Worm (Caenorhabditis elegans) whole organism, L4 larva: Measurements from ENCODE around the gene nas-10.

Experiments used
- D1046.2 ChIP-seq: fragments of 200-800 bp; sonication (Bioruptor generic); IDR thresholded peaks from 2 replicates; pipeline ENCODE4 v1.3.6; 2022; ENCODE audit warnings: missing genetic modification characterization, missing compliant biosample characterization
- F10B5.3 ChIP-seq: sonication (generic microtip); optimal IDR thresholded peaks from 2 replicates; lab custom pipeline; 2016; ENCODE audit warnings: mild to moderate bottlenecking, missing genetic modification characterization, missing compliant biosample characterization
- F44E2.7 ChIP-seq: fragments of 200-800 bp; sonication (Bioruptor generic); IDR thresholded peaks from 2 replicates; pipeline ENCODE4 v2.1.2; 2022; ENCODE audit warnings: missing genetic modification characterization, missing compliant biosample characterization
- R02D3.7 ChIP-seq: fragments of 150-350 bp; sonication (generic microtip); optimal IDR thresholded peaks from 3 replicates; lab custom pipeline; 2014; ENCODE audit warnings: missing biosample characterization, missing genetic modification characterization
- T20F7.1 ChIP-seq: fragments of 200-800 bp; sonication (Bioruptor generic); optimal IDR thresholded peaks from 2 replicates; lab custom pipeline; 2018; ENCODE audit warnings: mild to moderate bottlenecking, missing genetic modification characterization, missing compliant biosample characterization
- Y75B8A.6 ChIP-seq: fragments of 200-800 bp; sonication (Bioruptor generic); IDR thresholded peaks from 2 replicates; pipeline ENCODE4 v1.3.6; 2022; ENCODE audit warnings: missing genetic modification reagents, missing genetic modification characterization, missing compliant biosample characterization
- ZK337.2 ChIP-seq: fragments of 200-800 bp; sonication (Bioruptor generic); IDR thresholded peaks from 2 replicates; pipeline ENCODE4 v1.3.6; 2022; ENCODE audit warnings: missing genetic modification reagents, missing genetic modification characterization, missing compliant biosample characterization
- ZK546.5 ChIP-seq, 2 experiments: sonication (generic microtip); optimal IDR thresholded peaks; 2 replicates each; lab custom pipeline; 2017; ENCODE audit warnings: missing biosample characterization in 2 of 2, missing genetic modification characterization in 2 of 2
- aha-1 ChIP-seq: fragments of 150-350 bp; peaks from one replicate; lab custom pipeline; 2014; ENCODE audit warnings: missing biosample characterization, missing genetic modification characterization
- ama-1 ChIP-seq: fragments of 150-350 bp; optimal IDR thresholded peaks from 2 replicates; lab custom pipeline; 2014; ENCODE audit warnings: inconsistent platforms, mixed read lengths
- arid-1 ChIP-seq: fragments of 200-800 bp; sonication (Bioruptor generic); conservative IDR thresholded peaks from 2 replicates; pipeline ENCODE4 v1.3.6; 2022; ENCODE audit warnings: missing genetic modification reagents, missing genetic modification characterization, missing compliant biosample characterization
- ceh-20 ChIP-seq: fragments of 200-800 bp; sonication (Bioruptor generic); IDR thresholded peaks from 2 replicates; pipeline ENCODE4 v1.3.6; 2022; ENCODE audit warnings: missing genetic modification reagents, missing genetic modification characterization, missing compliant biosample characterization
- ctbp-1 ChIP-seq: fragments of 200-800 bp; sonication (Bioruptor generic); IDR thresholded peaks from 2 replicates; pipeline ENCODE4 v1.3.6; 2022; ENCODE audit warnings: missing genetic modification reagents, missing genetic modification characterization, missing compliant biosample characterization
- daf-12 ChIP-seq: fragments of 150-350 bp; optimal IDR thresholded peaks from 2 replicates; lab custom pipeline; 2014; ENCODE audit warnings: missing biosample characterization, missing genetic modification reagents, missing genetic modification characterization
- daf-19 ChIP-seq: fragments of 200-800 bp; sonication (Bioruptor generic); conservative IDR thresholded peaks from 2 replicates; pipeline ENCODE4 v1.3.6; 2022; ENCODE audit warnings: missing genetic modification characterization, missing compliant biosample characterization
- daf-8 ChIP-seq: fragments of 200-800 bp; sonication (Bioruptor generic); IDR thresholded peaks from 2 replicates; pipeline ENCODE4 v1.3.6; 2022; ENCODE audit warnings: missing genetic modification characterization, missing compliant biosample characterization
- dpl-1 ChIP-seq: fragments of 150-350 bp; optimal IDR thresholded peaks from 2 replicates; lab custom pipeline; 2014; ENCODE audit warnings: missing biosample characterization, missing genetic modification reagents, missing genetic modification characterization
- duxl-1 ChIP-seq: sonication (generic microtip); optimal IDR thresholded peaks from 2 replicates; lab custom pipeline; 2016; ENCODE audit warnings: mild to moderate bottlenecking, missing genetic modification characterization, moderate library complexity, missing compliant biosample characterization; ENCODE audit not compliant: poor library complexity
- dve-1 ChIP-seq: sonication (generic microtip); optimal IDR thresholded peaks from 2 replicates; lab custom pipeline; 2017; ENCODE audit warnings: antibody characterized with exemption, mild to moderate bottlenecking, missing genetic modification characterization, missing compliant biosample characterization; ENCODE audit not compliant: insufficient read depth
- egl-27 ChIP-seq: sonication (generic microtip); optimal IDR thresholded peaks from 3 replicates; lab custom pipeline; 2017; ENCODE audit warnings: missing biosample characterization, missing genetic modification reagents, missing genetic modification characterization
- hif-1 ChIP-seq, 2 experiments: sonication (generic microtip); optimal IDR thresholded peaks; 2 replicates each; lab custom pipeline; 2016 to 2017; ENCODE audit warnings: missing compliant biosample characterization in 2 of 2, missing genetic modification characterization in 2 of 2, missing genetic modification reagents in 2 of 2, missing genotype in 2 of 2, mild to moderate bottlenecking in 1 of 2
- hlh-30 ChIP-seq: sonication (generic microtip); optimal IDR thresholded peaks from 2 replicates; lab custom pipeline; 2017; ENCODE audit warnings: antibody characterized with exemption, mild to moderate bottlenecking, missing genetic modification characterization, missing compliant biosample characterization; ENCODE audit not compliant: insufficient read depth
- lin-15B ChIP-seq: fragments of 150-350 bp; sonication (generic microtip); optimal IDR thresholded peaks from 3 replicates; lab custom pipeline; 2014; ENCODE audit warnings: missing biosample characterization, missing genetic modification characterization
- lin-39 ChIP-seq: fragments of 150-350 bp; optimal IDR thresholded peaks from 2 replicates; lab custom pipeline; 2014; ENCODE audit warnings: missing biosample characterization, missing genetic modification reagents, missing genetic modification characterization
- lir-3 ChIP-seq: sonication (generic microtip); optimal IDR thresholded peaks from 2 replicates; lab custom pipeline; 2016; ENCODE audit warnings: mild to moderate bottlenecking, missing genetic modification characterization, missing compliant biosample characterization
- madf-9 ChIP-seq: fragments of 200-800 bp; sonication (Bioruptor generic); conservative IDR thresholded peaks from 2 replicates; pipeline ENCODE4 v1.3.6; 2022; ENCODE audit warnings: missing genetic modification reagents, missing genetic modification characterization, missing compliant biosample characterization
- mxl-3 ChIP-seq: fragments of 200-800 bp; sonication (Bioruptor generic); optimal IDR thresholded peaks from 2 replicates; lab custom pipeline; 2018; ENCODE audit warnings: mild to moderate bottlenecking, missing genetic modification characterization, missing compliant biosample characterization
- nhr-11 ChIP-seq: fragments of 150-350 bp; optimal IDR thresholded peaks from 2 replicates; lab custom pipeline; 2014; ENCODE audit warnings: missing biosample characterization, missing genetic modification characterization
- nhr-111 ChIP-seq: fragments of 200-800 bp; sonication (Bioruptor generic); optimal IDR thresholded peaks from 2 replicates; lab custom pipeline; 2018; ENCODE audit warnings: mild to moderate bottlenecking, missing genetic modification characterization, missing compliant biosample characterization
- nhr-237 ChIP-seq: sonication (generic microtip); optimal IDR thresholded peaks from 2 replicates; lab custom pipeline; 2017; ENCODE audit warnings: missing biosample characterization, missing genetic modification characterization
- nhr-28 ChIP-seq: fragments of 150-350 bp; optimal IDR thresholded peaks from 2 replicates; lab custom pipeline; 2014; ENCODE audit warnings: missing biosample characterization, missing genetic modification characterization
- nhr-42 ChIP-seq: fragments of 200-800 bp; sonication (Bioruptor generic); IDR thresholded peaks from 2 replicates; pipeline ENCODE4 v1.3.6; 2022; ENCODE audit warnings: missing genetic modification characterization, missing compliant biosample characterization
- nhr-6 ChIP-seq: fragments of 150-350 bp; optimal IDR thresholded peaks from 2 replicates; lab custom pipeline; 2014; ENCODE audit warnings: missing biosample characterization, missing genetic modification characterization
- nhr-76 ChIP-seq: fragments of 150-350 bp; optimal IDR thresholded peaks from 2 replicates; lab custom pipeline; 2014; ENCODE audit warnings: missing biosample characterization, missing genetic modification characterization
- pha-4 ChIP-seq, 2 experiments: fragments of 150-350 bp in 1 of 2; fragments of 200-800 bp in 1 of 2; sonication (Bioruptor generic) in 1 of 2; IDR thresholded peaks in 1 of 2; optimal IDR thresholded peaks in 1 of 2; 2 replicates each; pipeline versions ENCODE4 v1.3.6 to Lab custom; 2014 to 2022; ENCODE audit warnings: missing genetic modification characterization in 2 of 2, missing genetic modification reagents in 2 of 2, missing biosample characterization in 1 of 2, missing compliant biosample characterization in 1 of 2
- saeg-2 ChIP-seq: fragments of 200-800 bp; sonication (Bioruptor generic); IDR thresholded peaks from 2 replicates; pipeline ENCODE4 v1.3.6; 2022; ENCODE audit warnings: missing genetic modification reagents, missing genetic modification characterization, missing compliant biosample characterization
- set-16 ChIP-seq: fragments of 200-800 bp; sonication (Bioruptor generic); IDR thresholded peaks from 2 replicates; pipeline ENCODE4 v1.3.6; 2022; ENCODE audit warnings: missing genetic modification reagents, missing genetic modification characterization, missing compliant biosample characterization
- snpc-1.2 ChIP-seq: fragments of 200-800 bp; sonication (Bioruptor generic); IDR thresholded peaks from 2 replicates; pipeline ENCODE4 v1.3.6; 2022; ENCODE audit warnings: missing genetic modification reagents, missing genetic modification characterization, missing compliant biosample characterization
- snpc-4 ChIP-seq: fragments of 150-350 bp; optimal IDR thresholded peaks from 2 replicates; lab custom pipeline; 2014; ENCODE audit warnings: missing biosample characterization, missing genetic modification characterization
- spr-1 ChIP-seq: sonication (generic microtip); optimal IDR thresholded peaks from 2 replicates; lab custom pipeline; 2016; ENCODE audit warnings: mild to moderate bottlenecking, missing genetic modification characterization, missing compliant biosample characterization
- tag-97 ChIP-seq: fragments of 200-800 bp; sonication (Bioruptor generic); IDR thresholded peaks from 2 replicates; pipeline ENCODE4 v1.3.6; 2022; ENCODE audit warnings: missing genetic modification characterization, missing compliant biosample characterization
- tra-1 ChIP-seq: fragments of 200-800 bp; sonication (Bioruptor generic); IDR thresholded peaks from 2 replicates; pipeline ENCODE4 v1.3.6; 2022; ENCODE audit warnings: missing genetic modification reagents, missing genetic modification characterization, missing compliant biosample characterization
- unc-130 ChIP-seq: sonication (generic microtip); optimal IDR thresholded peaks from 2 replicates; lab custom pipeline; 2016; ENCODE audit warnings: missing genetic modification reagents, missing genetic modification characterization, missing compliant biosample characterization
- unc-39 ChIP-seq: sonication (generic microtip); optimal IDR thresholded peaks from 2 replicates; lab custom pipeline; 2017; ENCODE audit warnings: missing biosample characterization, missing genetic modification characterization
- unc-62 ChIP-seq, 3 experiments: fragments of 150-350 bp in 1 of 3; sonication (generic microtip); optimal IDR thresholded peaks in 2 of 3; peaks in 1 of 3; 1 replicate in 1 of 3; 2 replicates in 2 of 3; lab custom pipeline; 2014 to 2017; ENCODE audit warnings: missing biosample characterization in 3 of 3, missing genetic modification characterization in 3 of 3, missing genetic modification reagents in 3 of 3, missing genotype in 1 of 3
- zag-1 ChIP-seq: fragments of 150-350 bp; optimal IDR thresholded peaks from 2 replicates; lab custom pipeline; 2014; ENCODE audit warnings: missing biosample characterization, missing genetic modification characterization
- zfp-2 ChIP-seq: sonication (generic microtip); optimal IDR thresholded peaks from 2 replicates; lab custom pipeline; 2016; ENCODE audit warnings: mild to moderate bottlenecking, missing genetic modification characterization, missing compliant biosample characterization
- zfp-3 ChIP-seq: fragments of 200-800 bp; sonication (Bioruptor generic); conservative IDR thresholded peaks from 2 replicates; pipeline ENCODE4 v1.3.6; 2022; ENCODE audit warnings: missing genetic modification reagents, missing genetic modification characterization, missing compliant biosample characterization
- zip-2 ChIP-seq: fragments of 150-350 bp; optimal IDR thresholded peaks from 2 replicates; lab custom pipeline; 2014; ENCODE audit warnings: missing biosample characterization, missing genetic modification characterization
- ztf-11 ChIP-seq: fragments of 150-350 bp; optimal IDR thresholded peaks from 2 replicates; lab custom pipeline; 2014; ENCODE audit warnings: missing biosample characterization, missing genetic modification characterization

The nas-10 gene

ce11 chrX:10963453-10964046, at the start of gene nas-10:
Gene nas-10 (minus strand): TSS chrX:10963503.
- TF ChIP-seq ZK337.2 (GFP tag; lab: Robert Waterston, UW) = peak; percentile 68
- TF ChIP-seq ztf-11 (tag; lab: Kevin White, UChicago) = no peak
- TF ChIP-seq set-16 = no peak
- TF ChIP-seq ctbp-1 (GFP tag; lab: Robert Waterston, UW) = peak; percentile 90
- peak; percentile 46 for TF ChIP-seq nhr-28 (tag; lab: Kevin White, UChicago)
- TF ChIP-seq daf-19 (GFP tag; lab: Robert Waterston, UW) = peak; percentile 85
- TF ChIP-seq daf-12 (tag; lab: Kevin White, UChicago) = no peak
- no peak for TF ChIP-seq ZK546.5 (tag; optimal IDR thresholded peaks at IDR 0.05; lab: Kevin White, UChicago)
- peak; percentile 74 for TF ChIP-seq duxl-1 (tag; lab: Kevin White, UChicago)
- peak; percentile 5 for TF ChIP-seq dpl-1 (GFP tag; lab: Kevin White, UChicago)
- no peak for TF ChIP-seq unc-39 (tag; lab: Kevin White, UChicago)
- TF ChIP-seq unc-62 (GFP tag; optimal IDR thresholded peaks at IDR 0.05 in 1 of 2; lab: Kevin White, UChicago) = peak in 1 of 2 experiments; percentile 21
- no peak for TF ChIP-seq unc-62 (tag; optimal IDR thresholded peaks at IDR 0.05; lab: Kevin White, UChicago)
- peak; percentile 79 for TF ChIP-seq nhr-111 (GFP tag; lab: Kevin White, UChicago)
- no peak for TF ChIP-seq nhr-76 (tag; lab: Kevin White, UChicago)
- peak; percentile 90 for TF ChIP-seq tra-1
- TF ChIP-seq D1046.2 = no peak
- peak; percentile 81; the same call in 1 of the 2 replicates for TF ChIP-seq F44E2.7 (GFP tag; lab: Robert Waterston, UW)
- peak; percentile 63; the same call in 1 of the 2 replicates for TF ChIP-seq zfp-3 (GFP tag; lab: Robert Waterston, UW)
- TF ChIP-seq snpc-1.2 (GFP tag; lab: Robert Waterston, UW) = no peak; the same call in none of the 2 replicates
- peak; percentile 3 for TF ChIP-seq zfp-2
- TF ChIP-seq lir-3 (tag; lab: Kevin White, UChicago) = peak; percentile 35
- TF ChIP-seq snpc-4 (tag; lab: Kevin White, UChicago) = no peak
- 0 out of 2 replicates have a peak, but pooled peaks have one; percentile 18 for TF ChIP-seq daf-8
- peak; percentile 62 for TF ChIP-seq mxl-3
- TF ChIP-seq egl-27 (tag; lab: Kevin White, UChicago) = no peak
- no peak for TF ChIP-seq lin-39 (tag; lab: Kevin White, UChicago)
- TF ChIP-seq madf-9 = peak; percentile 85
- TF ChIP-seq zag-1 (tag; lab: Kevin White, UChicago) = no peak
- TF ChIP-seq nhr-6 (tag; lab: Kevin White, UChicago) = no peak
- TF ChIP-seq saeg-2 = no peak
- peak; percentile 51; the same call in 1 of the 2 replicates for TF ChIP-seq nhr-42 (GFP tag; lab: Robert Waterston, UW)
- peak; percentile 44 for TF ChIP-seq hlh-30 (tag; lab: Kevin White, UChicago)
- TF ChIP-seq ceh-20 = no peak
- TF ChIP-seq R02D3.7 = no peak
- peak; percentile 94 for TF ChIP-seq aha-1 (tag; lab: Kevin White, UChicago)
- TF ChIP-seq ama-1 (lab: Kevin White, UChicago) = no peak
- TF ChIP-seq unc-130 = peak; percentile 23
- no peak for TF ChIP-seq dve-1 (tag; lab: Kevin White, UChicago)
- TF ChIP-seq F10B5.3 (tag; lab: Kevin White, UChicago) = peak; percentile 43
- peak; percentile 71 for TF ChIP-seq spr-1 (tag; lab: Kevin White, UChicago)
- TF ChIP-seq nhr-11 (tag; lab: Kevin White, UChicago) = no peak
- peak; percentile 40 for TF ChIP-seq zip-2 (tag; lab: Kevin White, UChicago)
- no peak for TF ChIP-seq lin-15B
- no peak for TF ChIP-seq tag-97 (GFP tag; lab: Robert Waterston, UW)
- no peak for TF ChIP-seq nhr-237
- TF ChIP-seq hif-1 (tag; optimal IDR thresholded peaks at IDR 0.05; lab: Kevin White, UChicago) = peak; percentile 5 to 60
- TF ChIP-seq pha-4 (GFP tag; IDR thresholded peaks at IDR 0.05; lab: Robert Waterston, UW) = no peak; the same call in 1 of the 2 replicates
- TF ChIP-seq pha-4 (tag; optimal IDR thresholded peaks at IDR 0.05; lab: Kevin White, UChicago) = no peak
- peak; percentile 91 for TF ChIP-seq arid-1 (GFP tag; lab: Robert Waterston, UW)
- peak; percentile 29 for TF ChIP-seq T20F7.1 (GFP tag; lab: Kevin White, UChicago)
- no peak for TF ChIP-seq Y75B8A.6
